Fruit fly (Drosophila melanogaster): ENCODE data around the gene CG11584.
A peak's percentile ranks its signal among the peaks of the same experiment; 100 is the strongest.

CG11584 gene

DNA sequence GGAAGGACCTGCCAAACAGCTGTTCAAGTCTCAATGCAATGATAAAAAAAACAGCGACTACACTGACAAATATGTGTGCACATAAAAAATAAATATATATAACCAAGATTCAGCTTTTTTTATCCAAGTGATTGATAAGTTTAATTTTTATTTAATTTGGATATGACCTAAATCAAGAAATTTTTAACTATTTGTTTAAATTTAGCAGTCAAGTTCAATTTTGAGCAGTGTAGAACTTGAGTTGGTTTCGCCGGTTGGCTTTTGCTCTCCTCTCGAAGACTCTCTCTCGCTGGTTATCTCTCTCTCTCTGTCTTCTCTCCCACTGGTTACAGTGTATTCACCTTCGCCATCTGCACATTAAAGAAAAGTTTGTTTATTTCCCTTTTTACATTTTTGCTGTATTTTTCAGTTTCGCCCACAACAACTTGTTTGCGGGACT, 37.2 kb downstream of the CG11584 start (continued):
- peak; percentile 26 for TF ChIP-seq Hmx (GFP tag; optimal IDR thresholded peaks at IDR 0.05)
- TF ChIP-seq Pdp1 (GFP tag; optimal IDR thresholded peaks at IDR 0.05) = peak; percentile 74 to 77
- TF ChIP-seq gcm (GFP tag; optimal IDR thresholded peaks at IDR 0.05) = peak; percentile 86
- peak; percentile 44 for TF ChIP-seq CG13624 (GFP tag; optimal IDR thresholded peaks at IDR 0.05)
- TF ChIP-seq CG7963 (GFP tag; IDR thresholded peaks at IDR 0.05; ENCODE audit: partially characterized antibody) = no peak
- peak; percentile 75 for TF ChIP-seq CG12299 (tag; optimal IDR thresholded peaks at IDR 0.05)
- peak; percentile 61; the same call in 1 of the 2 replicates for TF ChIP-seq Rx (GFP tag; IDR thresholded peaks at IDR 0.05)
- TF ChIP-seq her (GFP tag; optimal IDR thresholded peaks at IDR 0.05) = no peak
- peak; percentile 87 for TF ChIP-seq dmrt11E (tag; optimal IDR thresholded peaks at IDR 0.05)
- TF ChIP-seq CG2889 (GFP tag; IDR thresholded peaks at IDR 0.05) = peak; percentile 80
- peak; percentile 75 for TF ChIP-seq Nf-YA (GFP tag; IDR thresholded peaks at IDR 0.05)
- peak; percentile 90 for TF ChIP-seq CG11695 (GFP tag; IDR thresholded peaks at IDR 0.05)
- TF ChIP-seq jumu (GFP tag; optimal IDR thresholded peaks at IDR 0.05) = peak; percentile 37
- TF ChIP-seq CG10462 (GFP tag; optimal IDR thresholded peaks at IDR 0.05) = peak; percentile 80
- peak; percentile 67 for TF ChIP-seq ewg (GFP tag; optimal IDR thresholded peaks at IDR 0.05)
- TF ChIP-seq ftz-f1 (GFP tag; optimal IDR thresholded peaks at IDR 0.05) = no peak
- 0 out of 2 replicates have a peak, but pooled peaks have one; percentile 27 for TF ChIP-seq CG4360 (GFP tag; IDR thresholded peaks at IDR 0.05)
- peak; percentile 16 for TF ChIP-seq CG3065 (GFP tag; optimal IDR thresholded peaks at IDR 0.05)
- TF ChIP-seq Ada2b (GFP tag; IDR thresholded peaks at IDR 0.05) = peak; percentile 93
- peak; percentile 84 for TF ChIP-seq CG13296 (GFP tag; optimal IDR thresholded peaks at IDR 0.05)
- peak; percentile 44 for TF ChIP-seq tup (GFP tag; optimal IDR thresholded peaks at IDR 0.05)
- TF ChIP-seq H15 (GFP tag; IDR thresholded peaks at IDR 0.05) = peak; percentile 77
- TF ChIP-seq danr (GFP tag; IDR thresholded peaks at IDR 0.05) = peak; percentile 64
- peak; percentile 33 for TF ChIP-seq grn (GFP tag; optimal IDR thresholded peaks at IDR 0.05)
- TF ChIP-seq CG6254 (GFP tag; optimal IDR thresholded peaks at IDR 0.05) = peak; percentile 82
- peak; percentile 23; the same call in 1 of the 2 replicates for TF ChIP-seq dati (GFP tag; IDR thresholded peaks at IDR 0.05)
- TF ChIP-seq CG2129 (GFP tag; IDR thresholded peaks at IDR 0.05; ENCODE audit: partially characterized antibody) = no peak
- TF ChIP-seq zen2 (GFP tag; IDR thresholded peaks at IDR 0.05; ENCODE audit: partially characterized antibody) = no peak

DNA sequence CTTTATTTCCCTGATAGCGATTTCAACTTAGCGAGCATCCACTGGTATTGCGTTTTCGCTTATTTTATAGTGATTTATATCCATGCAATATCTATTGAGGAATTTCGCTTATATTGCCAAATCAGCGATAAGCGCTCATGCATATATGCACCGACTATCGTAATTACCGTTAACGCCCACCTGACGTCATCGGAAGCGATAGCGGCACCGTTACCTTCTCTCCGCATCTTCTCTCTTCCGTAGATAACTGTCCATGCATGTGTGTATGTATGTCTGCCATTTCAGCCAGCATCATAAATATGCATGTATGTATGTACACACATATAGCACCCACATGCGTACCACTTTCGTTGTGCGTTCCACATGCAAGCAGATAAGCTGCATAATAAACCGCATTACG, 40.4 kb downstream of the CG11584 start:
- TF ChIP-seq chm (GFP tag; IDR thresholded peaks at IDR 0.05) (no peak), otp (GFP tag; IDR thresholded peaks at IDR 0.05) (no peak), ken (GFP tag; IDR thresholded peaks at IDR 0.05) (no peak), CG11456 (GFP tag; IDR thresholded peaks at IDR 0.05) (no peak), CG17912 (GFP tag; optimal IDR thresholded peaks at IDR 0.05) (no peak), CG16779 (GFP tag; IDR thresholded peaks at IDR 0.05) (no peak), cg (GFP tag; optimal IDR thresholded peaks at IDR 0.05) (peak; percentile 12), az2 (GFP tag; optimal IDR thresholded peaks at IDR 0.05) (no peak), Sry-δ (GFP tag; optimal IDR thresholded peaks at IDR 0.05) (no peak), sob (GFP tag; IDR thresholded peaks at IDR 0.05) (no peak), Poxn (GFP tag; IDR thresholded peaks at IDR 0.05) (no peak), CG7928 (GFP tag; optimal IDR thresholded peaks at IDR 0.05) (no peak), ewg (GFP tag; optimal IDR thresholded peaks at IDR 0.05) (no peak), Atf6 (GFP tag; IDR thresholded peaks at IDR 0.05) (no peak), Gsc (GFP tag; IDR thresholded peaks at IDR 0.05) (no peak), CG17186 (GFP tag; optimal IDR thresholded peaks at IDR 0.05) (no peak), gcm (GFP tag; optimal IDR thresholded peaks at IDR 0.05) (peak; percentile 25), CG15479 (GFP tag; optimal IDR thresholded peaks at IDR 0.05) (peak; percentile 88), stwl (tag; optimal IDR thresholded peaks at IDR 0.05) (no peak), pros (GFP tag; optimal IDR thresholded peaks at IDR 0.05) (peak; percentile 39), CG10321 (GFP tag; IDR thresholded peaks at IDR 0.05) (no peak), CG14860 (GFP tag; IDR thresholded peaks at IDR 0.05; ENCODE audit: partially characterized antibody) (no peak), Dek (tag; optimal IDR thresholded peaks at IDR 0.05) (no peak), gt (GFP tag; IDR thresholded peaks at IDR 0.05) (no peak), CG6683 (GFP tag; optimal IDR thresholded peaks at IDR 0.05) (no peak), Spps (tag; optimal IDR thresholded peaks at IDR 0.05) (no peak)
